Fruit fly (Drosophila melanogaster) whole organism, embryonic: ENCODE measurements around the gene Reck.

ENCODE experiments used
- BEAF-32 ChIP-seq: fragments of 200-800 bp; sonication (Bioruptor generic); optimal IDR thresholded peaks from 3 replicates; lab custom pipeline; 2017; ENCODE audit warnings: missing biosample characterization, missing genetic modification characterization, mild to moderate bottlenecking, moderate library complexity, missing genetic modification reagents
- CG10267 ChIP-seq: fragments of 200-800 bp; sonication (Bioruptor generic); optimal IDR thresholded peaks from 2 replicates; lab custom pipeline; 2018; ENCODE audit warnings: missing biosample characterization, mild to moderate bottlenecking, missing genetic modification characterization, moderate library complexity
- CG10431 ChIP-seq: fragments of 200-800 bp; sonication (Bioruptor generic); optimal IDR thresholded peaks from 3 replicates; lab custom pipeline; 2018; ENCODE audit warnings: missing biosample characterization, mild to moderate bottlenecking, missing genetic modification characterization
- CG10543 ChIP-seq: fragments of 200-800 bp; sonication (Bioruptor generic); optimal IDR thresholded peaks from 3 replicates; lab custom pipeline; 2017; ENCODE audit warnings: missing biosample characterization, mild to moderate bottlenecking, missing genetic modification characterization, moderate library complexity
- CG10979 ChIP-seq: fragments of 200-800 bp; sonication (Bioruptor generic); optimal IDR thresholded peaks from 2 replicates; lab custom pipeline; 2018; ENCODE audit warnings: missing biosample characterization, mild to moderate bottlenecking, missing genetic modification characterization, moderate library complexity
- CG11085 ChIP-seq: fragments of 200-800 bp; sonication (Bioruptor generic); IDR thresholded peaks from 2 replicates; pipeline ENCODE4 v1.3.6; 2022; ENCODE audit warnings: missing biosample characterization, missing genetic modification characterization
- CG11247 ChIP-seq: fragments of 200-800 bp; sonication (Bioruptor generic); IDR thresholded peaks from 2 replicates; pipeline ENCODE4 v1.3.6; 2022; ENCODE audit warnings: missing biosample characterization, missing genetic modification characterization
- CG12391 ChIP-seq: fragments of 200-800 bp; sonication (Bioruptor generic); optimal IDR thresholded peaks from 3 replicates; lab custom pipeline; 2018; ENCODE audit warnings: missing biosample characterization, mild to moderate bottlenecking, missing genetic modification characterization, moderate library complexity
- CG1647 ChIP-seq: fragments of 200-800 bp; sonication (Bioruptor generic); optimal IDR thresholded peaks from 3 replicates; lab custom pipeline; 2016; ENCODE audit warnings: missing biosample characterization, missing genetic modification characterization
- CG17802 ChIP-seq: fragments of 200-800 bp; sonication (Bioruptor generic); optimal IDR thresholded peaks from 2 replicates; lab custom pipeline; 2018; ENCODE audit warnings: missing biosample characterization, mild to moderate bottlenecking, missing genetic modification characterization, moderate library complexity
- CG18476 ChIP-seq: fragments of 200-800 bp; sonication (Bioruptor generic); optimal IDR thresholded peaks from 2 replicates; lab custom pipeline; 2016; ENCODE audit warnings: missing biosample characterization, mild to moderate bottlenecking, missing genetic modification characterization
- CG18764 ChIP-seq: fragments of 200-800 bp; sonication (Bioruptor generic); optimal IDR thresholded peaks from 3 replicates; lab custom pipeline; 2016; ENCODE audit warnings: missing biosample characterization, missing genetic modification characterization
- CG31441 ChIP-seq: fragments of 200-800 bp; sonication (Bioruptor generic); IDR thresholded peaks from 2 replicates; pipeline ENCODE4 v1.3.6; 2022; ENCODE audit warnings: missing biosample characterization, missing genetic modification characterization
- CG32767 ChIP-seq: fragments of 200-800 bp; sonication (Bioruptor generic); IDR thresholded peaks from 2 replicates; pipeline ENCODE4 v1.3.6; 2022; ENCODE audit warnings: missing biosample characterization, missing genetic modification characterization
- CG3407 ChIP-seq: fragments of 200-800 bp; sonication (Bioruptor generic); optimal IDR thresholded peaks from 2 replicates; lab custom pipeline; 2018; ENCODE audit warnings: missing biosample characterization, mild to moderate bottlenecking, missing genetic modification characterization
- CG3995 ChIP-seq: fragments of 200-800 bp; sonication (Bioruptor generic); optimal IDR thresholded peaks from 3 replicates; lab custom pipeline; 2016; ENCODE audit warnings: missing biosample characterization, missing genetic modification characterization
- CG4820 ChIP-seq: fragments of 200-800 bp; sonication (Bioruptor generic); optimal IDR thresholded peaks from 3 replicates; lab custom pipeline; 2016; ENCODE audit warnings: missing biosample characterization, missing genetic modification characterization
- CG4854 ChIP-seq: fragments of 200-800 bp; sonication (Bioruptor generic); optimal IDR thresholded peaks from 2 replicates; lab custom pipeline; 2016; ENCODE audit warnings: missing biosample characterization, missing genetic modification characterization, inconsistent platforms
- CG5953 ChIP-seq: fragments of 200-800 bp; sonication (Bioruptor generic); IDR thresholded peaks from 2 replicates; pipeline ENCODE4 v1.3.6; 2022; ENCODE audit warnings: missing biosample characterization, missing genetic modification characterization
- CG6683 ChIP-seq: fragments of 200-800 bp; sonication (Bioruptor generic); optimal IDR thresholded peaks from 2 replicates; lab custom pipeline; 2017; ENCODE audit warnings: missing biosample characterization, mild to moderate bottlenecking, missing genetic modification characterization, missing genetic modification reagents
- CG9817 ChIP-seq: fragments of 200-800 bp; sonication (Bioruptor generic); optimal IDR thresholded peaks from 2 replicates; lab custom pipeline; 2018; ENCODE audit warnings: missing biosample characterization, mild to moderate bottlenecking, missing genetic modification characterization, moderate library complexity
- CG9876 ChIP-seq: fragments of 200-800 bp; sonication (Bioruptor generic); optimal IDR thresholded peaks from 2 replicates; lab custom pipeline; 2016; ENCODE audit warnings: missing biosample characterization, missing genetic modification characterization
- CoRest ChIP-seq: fragments of 200-800 bp; sonication (Bioruptor generic); optimal IDR thresholded peaks from 3 replicates; lab custom pipeline; 2018; ENCODE audit warnings: missing biosample characterization, mild to moderate bottlenecking, missing genetic modification characterization, moderate library complexity
- E2f2 ChIP-seq: fragments of 200-800 bp; sonication (Bioruptor generic); IDR thresholded peaks from 2 replicates; pipeline ENCODE4 v1.3.6; 2022; ENCODE audit warnings: missing biosample characterization, missing genetic modification characterization
- Elba2 ChIP-seq: fragments of 200-800 bp; sonication (Bioruptor generic); optimal IDR thresholded peaks from 3 replicates; lab custom pipeline; 2016; ENCODE audit warnings: missing biosample characterization, missing genetic modification characterization
- HHEX ChIP-seq: fragments of 200-800 bp; sonication (Bioruptor generic); optimal IDR thresholded peaks from 3 replicates; lab custom pipeline; 2017; ENCODE audit warnings: missing biosample characterization, mild to moderate bottlenecking, missing genetic modification characterization, missing genetic modification reagents
- HLHmδ ChIP-seq: fragments of 200-800 bp; sonication (Bioruptor generic); optimal IDR thresholded peaks from 2 replicates; lab custom pipeline; 2018; ENCODE audit warnings: missing biosample characterization, mild to moderate bottlenecking, missing genetic modification characterization, moderate library complexity
- Jarid2 ChIP-seq: fragments of 200-800 bp; sonication (Bioruptor generic); optimal IDR thresholded peaks from 3 replicates; lab custom pipeline; 2017; ENCODE audit warnings: mild to moderate bottlenecking, missing biosample characterization, missing genetic modification reagents, missing genetic modification characterization
- Lim3 ChIP-seq: fragments of 200-800 bp; sonication (Bioruptor generic); IDR thresholded peaks from 2 replicates; pipeline ENCODE4 v1.3.6; 2022; ENCODE audit warnings: missing biosample characterization, missing genetic modification characterization
- Mad ChIP-seq: fragments of 200-800 bp; sonication (Bioruptor generic); optimal IDR thresholded peaks from 2 replicates; lab custom pipeline; 2016; ENCODE audit warnings: missing biosample characterization, missing genetic modification characterization
- Med ChIP-seq: fragments of 200-800 bp; sonication (Bioruptor generic); peaks from one replicate; lab custom pipeline; 2016; ENCODE audit warnings: missing biosample characterization, missing genetic modification characterization, mild to moderate bottlenecking, inconsistent platforms, moderate library complexity
- Myb ChIP-seq: fragments of 200-800 bp; sonication (Bioruptor generic); optimal IDR thresholded peaks from 2 replicates; lab custom pipeline; 2016; ENCODE audit warnings: missing biosample characterization, missing genetic modification characterization
- Nf-YA ChIP-seq: fragments of 200-800 bp; sonication (Bioruptor generic); IDR thresholded peaks from 2 replicates; pipeline ENCODE4 v1.3.6; 2022; ENCODE audit warnings: missing biosample characterization, missing genetic modification characterization
- Sry-δ ChIP-seq: fragments of 200-800 bp; sonication (Bioruptor generic); optimal IDR thresholded peaks from 2 replicates; lab custom pipeline; 2016; ENCODE audit warnings: missing biosample characterization, missing genetic modification characterization
- bsh ChIP-seq, 2 experiments: fragments of 200-800 bp; sonication (Bioruptor generic); optimal IDR thresholded peaks; 2 replicates each; lab custom pipeline; 2017 to 2018; ENCODE audit warnings: mild to moderate bottlenecking in 2 of 2, missing biosample characterization in 2 of 2, missing genetic modification characterization in 2 of 2, moderate library complexity in 1 of 2
- fd64A ChIP-seq: fragments of 200-800 bp; sonication (Bioruptor generic); optimal IDR thresholded peaks from 3 replicates; lab custom pipeline; 2018; ENCODE audit warnings: missing biosample characterization, mild to moderate bottlenecking, missing genetic modification characterization
- mam ChIP-seq: fragments of 200-800 bp; sonication (Bioruptor generic); optimal IDR thresholded peaks from 3 replicates; lab custom pipeline; 2016; ENCODE audit warnings: missing biosample characterization, missing genetic modification characterization
- oc ChIP-seq: fragments of 200-800 bp; sonication (Bioruptor generic); optimal IDR thresholded peaks from 2 replicates; lab custom pipeline; 2018; ENCODE audit warnings: missing biosample characterization, mild to moderate bottlenecking, missing genetic modification characterization, moderate library complexity
- pan ChIP-seq, 4 experiments: fragments of >200 bp in 3 of 4; fragments of 200-800 bp in 1 of 4; sonication (Bioruptor generic) in 1 of 4; optimal IDR thresholded peaks in 3 of 4; IDR thresholded peaks in 1 of 4; 2 replicates each; pipeline versions ENCODE4 v1.3.6 to Lab custom; 2017 to 2022; ENCODE audit warnings: missing biosample characterization in 2 of 4, missing genetic modification characterization in 2 of 4, mixed read lengths in 1 of 4
- scrt ChIP-seq: fragments of 200-800 bp; sonication (Bioruptor generic); optimal IDR thresholded peaks from 2 replicates; lab custom pipeline; 2018; ENCODE audit warnings: missing biosample characterization, mild to moderate bottlenecking, missing genetic modification characterization, moderate library complexity
- seq ChIP-seq: fragments of 200-800 bp; sonication (Bioruptor generic); IDR thresholded peaks from 2 replicates; pipeline ENCODE4 v1.3.6; 2022; ENCODE audit warnings: missing biosample characterization, missing genetic modification characterization
- sim ChIP-seq: fragments of 200-800 bp; sonication (Bioruptor generic); IDR thresholded peaks from 2 replicates; pipeline ENCODE4 v1.3.6; 2022; ENCODE audit warnings: missing biosample characterization, missing genetic modification characterization
- tgo ChIP-seq: fragments of 200-800 bp; sonication (Bioruptor generic); IDR thresholded peaks from 3 replicates; pipeline ENCODE4 v1.3.6; 2022; ENCODE audit warnings: missing biosample characterization, missing genetic modification characterization
- toy ChIP-seq: fragments of 200-800 bp; sonication (Bioruptor generic); IDR thresholded peaks from 2 replicates; pipeline ENCODE4 v1.3.6; 2022; ENCODE audit warnings: missing biosample characterization, missing genetic modification characterization
- tup ChIP-seq: fragments of 200-800 bp; sonication (Bioruptor generic); optimal IDR thresholded peaks from 2 replicates; lab custom pipeline; 2016; ENCODE audit warnings: missing biosample characterization, mild to moderate bottlenecking, missing genetic modification characterization, moderate library complexity
- twi ChIP-seq: fragments of 200-800 bp; optimal IDR thresholded peaks from 2 replicates; lab custom pipeline; 2019; ENCODE audit warnings: missing biosample characterization, mild to moderate bottlenecking, missing genetic modification characterization, moderate library complexity
- wek ChIP-seq: fragments of 200-800 bp; sonication (Bioruptor generic); optimal IDR thresholded peaks from 3 replicates; lab custom pipeline; 2018; ENCODE audit warnings: missing biosample characterization, mild to moderate bottlenecking, missing genetic modification characterization, moderate library complexity
- zen ChIP-seq: fragments of 200-800 bp; sonication (Bioruptor generic); optimal IDR thresholded peaks from 3 replicates; lab custom pipeline; 2018; ENCODE audit warnings: missing biosample characterization, mild to moderate bottlenecking, missing genetic modification characterization, moderate library complexity
- zfh1 ChIP-seq: fragments of 200-800 bp; sonication (Bioruptor generic); IDR thresholded peaks from 3 replicates; pipeline ENCODE4 v1.3.6; 2022; ENCODE audit warnings: missing biosample characterization, missing genetic modification characterization

The Reck gene

DNA sequence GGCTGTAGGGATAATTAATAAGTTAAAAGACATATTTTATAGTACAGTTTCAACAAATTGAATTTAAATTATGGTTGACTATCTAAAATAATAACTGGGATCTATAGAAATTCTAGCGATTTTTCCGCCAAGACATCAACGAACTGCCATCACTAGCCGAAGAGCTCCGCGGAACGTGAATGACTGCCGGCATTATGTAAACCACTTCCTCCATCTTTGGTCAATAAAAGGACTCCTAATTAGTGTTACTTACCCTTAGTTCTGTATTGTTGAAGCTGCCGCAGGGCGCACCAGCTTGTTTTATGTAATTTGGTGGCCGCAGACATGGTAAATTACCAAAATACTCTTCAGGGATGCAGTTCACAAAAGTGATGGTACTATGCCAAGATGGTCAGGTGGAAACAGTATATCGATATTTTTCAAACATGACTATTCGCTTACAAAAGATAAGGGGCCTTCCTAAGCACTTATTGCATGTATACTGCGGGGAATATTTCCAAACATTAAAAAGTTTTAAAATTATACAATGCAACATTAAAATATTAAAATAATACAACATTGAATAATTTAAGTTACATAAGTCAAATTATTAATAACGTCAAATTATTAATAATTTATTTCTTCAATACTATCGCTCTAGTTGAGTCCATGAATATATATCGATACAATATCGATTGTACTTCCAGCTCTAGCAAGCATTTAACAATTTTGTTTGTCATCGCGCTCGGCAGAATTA lies 14.4 kb downstream of the Reck start, which contains the start of the genes mRpL39 and Prosbeta2:
Gene mRpL39 (minus strand): TSS at position 383 of the 736 bp plus-strand sequence.
Gene Prosbeta2 (plus strand): TSS at position 668 of the 736 bp plus-strand sequence.
- no peak for TF ChIP-seq Nf-YA
- peak; percentile 76 for TF ChIP-seq CG10267 (tag; lab: Kevin White, UChicago)
- no peak for TF ChIP-seq sim (GFP tag; lab: Robert Waterston, UW)
- TF ChIP-seq Elba2 (GFP tag; lab: Kevin White, UChicago), result no peak
- no peak for TF ChIP-seq CG6683
- peak; percentile 40 for TF ChIP-seq CG3995 (GFP tag; lab: Kevin White, UChicago)
- no peak for TF ChIP-seq mam (GFP tag; lab: Kevin White, UChicago)
- TF ChIP-seq BEAF-32 (GFP tag; lab: Kevin White, UChicago), result peak; percentile 67
- TF ChIP-seq CG10979, result no peak
- TF ChIP-seq CG11085 (GFP tag; lab: Robert Waterston, UW), result peak; percentile 59
- TF ChIP-seq CG4820 (GFP tag; lab: Kevin White, UChicago), result peak; percentile 29
- TF ChIP-seq CG18764 (GFP tag; lab: Kevin White, UChicago), result peak; percentile 69
- no peak for TF ChIP-seq Myb (GFP tag; lab: Kevin White, UChicago)
- TF ChIP-seq pan (optimal IDR thresholded peaks at IDR 0.05; lab: Kevin White, UChicago), result no peak
- TF ChIP-seq pan (GFP tag; optimal IDR thresholded peaks at IDR 0.05 in 1 of 2, IDR thresholded peaks at IDR 0.05 in 1 of 2), result peak in 1 of 2 experiments; percentile 78
- no peak for TF ChIP-seq HHEX (GFP tag; lab: Kevin White, UChicago)
- no peak for TF ChIP-seq bsh (GFP tag; optimal IDR thresholded peaks at IDR 0.05; lab: Kevin White, UChicago)
- TF ChIP-seq tup, result no peak
- peak; percentile 68; the same call in 2 of the 3 replicates for TF ChIP-seq zfh1 (GFP tag; lab: Robert Waterston, UW)
- TF ChIP-seq fd64A, result no peak
- TF ChIP-seq CG1647 (GFP tag; lab: Kevin White, UChicago), result no peak
- TF ChIP-seq CG11247 (GFP tag; lab: Robert Waterston, UW), result peak; percentile 47; the same call in 1 of the 2 replicates
- no peak for TF ChIP-seq CoRest (tag; lab: Kevin White, UChicago)
- peak; percentile 10 for TF ChIP-seq CG12391 (tag; lab: Kevin White, UChicago)
- TF ChIP-seq CG4854, result no peak
- TF ChIP-seq Med (GFP tag; lab: Kevin White, UChicago), result peak; percentile 12
- TF ChIP-seq CG32767, result 0 out of 2 replicates have a peak, but pooled peaks have one; percentile 10
- TF ChIP-seq Mad (GFP tag; lab: Kevin White, UChicago), result no peak
- TF ChIP-seq CG10543 (GFP tag; lab: Kevin White, UChicago), result peak; percentile 15
- TF ChIP-seq CG10431 (GFP tag; lab: Kevin White, UChicago), result no peak
- peak; percentile 87 for TF ChIP-seq CG31441 (GFP tag; lab: Robert Waterston, UW)
- no peak for TF ChIP-seq E2f2 (GFP tag; lab: Robert Waterston, UW)
- TF ChIP-seq HLHmδ (GFP tag; lab: Kevin White, UChicago), result no peak
- no peak for TF ChIP-seq Jarid2 (GFP tag; lab: Kevin White, UChicago)
- TF ChIP-seq twi, result no peak
- TF ChIP-seq CG17802 (tag; lab: Kevin White, UChicago), result no peak
- TF ChIP-seq tgo, result peak; percentile 77
- TF ChIP-seq toy, result no peak
- TF ChIP-seq wek (GFP tag; lab: Kevin White, UChicago), result peak; percentile 69
- no peak for TF ChIP-seq seq
- TF ChIP-seq scrt (GFP tag; lab: Kevin White, UChicago), result peak; percentile 59
- TF ChIP-seq CG18476 (GFP tag; lab: Kevin White, UChicago), result peak; percentile 22
- TF ChIP-seq CG5953 (GFP tag; lab: Robert Waterston, UW), result no peak
- TF ChIP-seq zen, result peak; percentile 62
- no peak for TF ChIP-seq CG3407 (GFP tag; lab: Kevin White, UChicago)
- no peak for TF ChIP-seq Lim3 (GFP tag; lab: Robert Waterston, UW)
- TF ChIP-seq oc, result no peak
- no peak for TF ChIP-seq CG9876 (GFP tag; lab: Kevin White, UChicago)
- peak; percentile 92 for TF ChIP-seq Sry-δ (GFP tag; lab: Kevin White, UChicago)
- TF ChIP-seq CG9817 (tag; lab: Kevin White, UChicago), result peak; percentile 46
